In the genomic region with DNA sequence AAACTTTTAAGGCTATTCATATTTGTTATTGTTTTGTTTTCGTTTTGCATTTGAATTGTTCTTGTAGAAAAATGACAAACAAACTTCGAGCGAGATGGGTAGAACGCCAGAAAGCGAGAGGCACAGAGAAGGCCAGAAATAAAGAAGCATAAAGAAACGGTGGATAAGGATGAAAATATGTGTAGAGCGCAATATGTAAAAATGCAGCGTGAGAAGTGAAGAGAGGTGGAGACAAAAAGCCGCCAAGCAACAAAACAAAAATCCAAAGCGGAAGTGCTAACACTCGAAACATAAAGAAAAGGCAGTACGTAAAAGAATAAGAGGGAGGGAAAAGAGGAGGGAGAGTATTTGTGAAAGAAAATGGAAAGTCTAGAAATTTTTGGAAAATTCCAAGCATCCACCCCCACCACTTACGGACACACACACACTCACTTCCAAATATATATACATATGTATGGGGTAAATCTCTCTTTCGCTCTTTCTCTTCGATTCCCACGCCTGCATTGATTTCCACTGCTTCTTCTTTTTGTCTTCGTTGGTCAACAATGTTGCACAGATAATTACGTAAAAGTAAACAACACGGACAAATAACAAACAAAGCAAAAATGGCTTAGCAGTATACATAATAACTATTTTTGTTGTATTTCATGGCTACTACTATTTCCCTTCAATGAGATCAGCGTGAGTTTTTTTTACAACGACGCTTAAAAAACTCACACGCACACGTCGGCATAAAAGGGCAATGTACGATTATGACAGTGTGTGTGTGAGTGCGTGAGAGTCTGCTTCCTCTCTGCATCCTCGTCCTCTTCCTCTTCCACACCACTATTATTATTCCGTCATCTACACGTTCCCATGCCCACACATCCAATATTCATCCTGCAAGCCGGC, we compare ENCODE assay signal across 1 fruit fly cellular context.
A peak's percentile ranks its signal among the peaks of the same experiment; 100 is the strongest.
TF ChIP-seq lines count a peak whose summit lies in the region.

No protein-coding gene starts in this region.

TF ChIP-seq in whole organism, embryonic, 481 proteins besides CTCF, POLR2A, EP300 and RAD21 (continued from another document):
- TF ChIP-seq CG10654 (GFP tag; optimal IDR thresholded peaks at IDR 0.05; lab: Kevin White, UChicago) (no peak), CG2199 (GFP tag; IDR thresholded peaks at IDR 0.05; lab: Robert Waterston, UW) (no peak; the same call in 2 of the 3 replicates), Gsc (GFP tag; IDR thresholded peaks at IDR 0.05; lab: Robert Waterston, UW) (no peak), otp (GFP tag; IDR thresholded peaks at IDR 0.05; lab: Robert Waterston, UW) (peak; percentile 65; the same call in 1 of the 3 replicates), CG1529 (GFP tag; optimal IDR thresholded peaks at IDR 0.05; lab: Kevin White, UChicago) (peak; percentile 33), slou (GFP tag; optimal IDR thresholded peaks at IDR 0.05; lab: Kevin White, UChicago) (no peak), CG4617 (GFP tag; optimal IDR thresholded peaks at IDR 0.05; lab: Kevin White, UChicago; ENCODE audit: borderline replicate concordance) (no peak), sna (GFP tag; IDR thresholded peaks at IDR 0.05; lab: Robert Waterston, UW; ENCODE audit: partially characterized antibody) (no peak), Optix (GFP tag; IDR thresholded peaks at IDR 0.05; lab: Robert Waterston, UW) (no peak), CG8765 (GFP tag; IDR thresholded peaks at IDR 0.05; lab: Robert Waterston, UW) (no peak), dpn (GFP tag; optimal IDR thresholded peaks at IDR 0.05; lab: Kevin White, UChicago) (peak in 1 of 2 experiments; percentile 36), psq (GFP tag; optimal IDR thresholded peaks at IDR 0.05; lab: Kevin White, UChicago) (peak; percentile 94), Sry-β (GFP tag; optimal IDR thresholded peaks at IDR 0.05; lab: Kevin White, UChicago) (no peak), fru (optimal IDR thresholded peaks at IDR 0.05; lab: Kevin White, UChicago) (no peak), TFAM (GFP tag; optimal IDR thresholded peaks at IDR 0.05; lab: Kevin White, UChicago) (no peak), Hr51 (GFP tag; optimal IDR thresholded peaks at IDR 0.05; lab: Kevin White, UChicago) (no peak), CG8089 (GFP tag; optimal IDR thresholded peaks at IDR 0.05; lab: Kevin White, UChicago) (peak; percentile 15), PHDP (tag; optimal IDR thresholded peaks at IDR 0.05; lab: Kevin White, UChicago) (no peak), crol (GFP tag; IDR thresholded peaks at IDR 0.05; lab: Robert Waterston, UW) (peak; percentile 27; the same call in 1 of the 2 replicates), gcm (GFP tag; optimal IDR thresholded peaks at IDR 0.05; lab: Kevin White, UChicago) (no peak), sqz (GFP tag; optimal IDR thresholded peaks at IDR 0.05; lab: Kevin White, UChicago) (peak; percentile 82), CG9876 (GFP tag; optimal IDR thresholded peaks at IDR 0.05; lab: Kevin White, UChicago) (no peak), kah (GFP tag; optimal IDR thresholded peaks at IDR 0.05; lab: Kevin White, UChicago) (no peak), crp (GFP tag; optimal IDR thresholded peaks at IDR 0.05; lab: Kevin White, UChicago) (no peak), sc (optimal IDR thresholded peaks at IDR 0.05; lab: Kevin White, UChicago) (no peak), sc (GFP tag; optimal IDR thresholded peaks at IDR 0.05; lab: Kevin White, UChicago) (peak; percentile 39), CG10366 (GFP tag; IDR thresholded peaks at IDR 0.05; lab: Robert Waterston, UW) (no peak), her (GFP tag; optimal IDR thresholded peaks at IDR 0.05; lab: Kevin White, UChicago) (peak; percentile 14), Camta (GFP tag; optimal IDR thresholded peaks at IDR 0.05; lab: Kevin White, UChicago) (peak; percentile 19), Antp (GFP tag; optimal IDR thresholded peaks at IDR 0.05; lab: Kevin White, UChicago) (no peak), CG3281 (GFP tag; optimal IDR thresholded peaks at IDR 0.05; lab: Kevin White, UChicago) (no peak), CG6654 (GFP tag; optimal IDR thresholded peaks at IDR 0.05; lab: Kevin White, UChicago) (no peak), ttk (GFP tag; IDR thresholded peaks at IDR 0.05; lab: Robert Waterston, UW) (no peak), CG13775 (GFP tag; optimal IDR thresholded peaks at IDR 0.05; lab: Kevin White, UChicago) (peak; percentile 38), Elba2 (GFP tag; optimal IDR thresholded peaks at IDR 0.05; lab: Kevin White, UChicago) (no peak), CG3995 (GFP tag; optimal IDR thresholded peaks at IDR 0.05; lab: Kevin White, UChicago) (no peak), Dip2 (GFP tag; IDR thresholded peaks at IDR 0.05; lab: Robert Waterston, UW) (no peak), unpg (GFP tag; optimal IDR thresholded peaks at IDR 0.05; lab: Kevin White, UChicago) (no peak), sim (GFP tag; IDR thresholded peaks at IDR 0.05; lab: Robert Waterston, UW) (no peak), gsb-n (tag; optimal IDR thresholded peaks at IDR 0.05; lab: Kevin White, UChicago) (peak; percentile 68), BEAF-32 (GFP tag; optimal IDR thresholded peaks at IDR 0.05; lab: Kevin White, UChicago) (no peak), luna (GFP tag; optimal IDR thresholded peaks at IDR 0.05; lab: Kevin White, UChicago) (no peak), CG16863 (GFP tag; optimal IDR thresholded peaks at IDR 0.05; lab: Kevin White, UChicago) (peak; percentile 30), bab2 (GFP tag; optimal IDR thresholded peaks at IDR 0.05; lab: Kevin White, UChicago) (peak; percentile 56), cg (GFP tag; optimal IDR thresholded peaks at IDR 0.05; lab: Kevin White, UChicago) (peak; percentile 86), CG2678 (tag; optimal IDR thresholded peaks at IDR 0.05; lab: Kevin White, UChicago) (no peak), tx (GFP tag; optimal IDR thresholded peaks at IDR 0.05; lab: Kevin White, UChicago) (no peak), ftz-f1 (GFP tag; optimal IDR thresholded peaks at IDR 0.05; lab: Kevin White, UChicago) (no peak), zen2 (GFP tag; IDR thresholded peaks at IDR 0.05; lab: Robert Waterston, UW; ENCODE audit: partially characterized antibody) (no peak), Hmr (GFP tag; optimal IDR thresholded peaks at IDR 0.05; lab: Kevin White, UChicago) (no peak), CG14710 (tag; optimal IDR thresholded peaks at IDR 0.05; lab: Kevin White, UChicago) (peak; percentile 41), lab (GFP tag; optimal IDR thresholded peaks at IDR 0.05; lab: Kevin White, UChicago) (no peak), jigr1 (GFP tag; IDR thresholded peaks at IDR 0.05; lab: Robert Waterston, UW) (no peak), Lhr (GFP tag; optimal IDR thresholded peaks at IDR 0.05; lab: Kevin White, UChicago) (no peak), ewg (GFP tag; optimal IDR thresholded peaks at IDR 0.05; lab: Kevin White, UChicago) (no peak), Xbp1 (GFP tag; optimal IDR thresholded peaks at IDR 0.05; lab: Kevin White, UChicago) (no peak), CG12942 (GFP tag; optimal IDR thresholded peaks at IDR 0.05; lab: Kevin White, UChicago) (peak; percentile 14), CG15269 (tag; optimal IDR thresholded peaks at IDR 0.05; lab: Kevin White, UChicago) (no peak), D (optimal IDR thresholded peaks at IDR 0.05; lab: Kevin White, UChicago) (no peak), D (GFP tag; optimal IDR thresholded peaks at IDR 0.05; lab: Kevin White, UChicago) (peak; percentile 27), ac (GFP tag; optimal IDR thresholded peaks at IDR 0.05; lab: Kevin White, UChicago) (peak; percentile 79), Gug (GFP tag; IDR thresholded peaks at IDR 0.05; lab: Robert Waterston, UW) (no peak), CG8359 (GFP tag; optimal IDR thresholded peaks at IDR 0.05; lab: Kevin White, UChicago; ENCODE audit: borderline replicate concordance) (no peak), gt (GFP tag; IDR thresholded peaks at IDR 0.05; lab: Robert Waterston, UW) (no peak), da (GFP tag; optimal IDR thresholded peaks at IDR 0.05; lab: Kevin White, UChicago) (no peak), abd-A (tag; optimal IDR thresholded peaks at IDR 0.05; lab: Kevin White, UChicago) (no peak), Tbp (GFP tag; optimal IDR thresholded peaks at IDR 0.05; lab: Kevin White, UChicago) (no peak), CG5245 (GFP tag; optimal IDR thresholded peaks at IDR 0.05; lab: Kevin White, UChicago) (no peak), CG5180 (GFP tag; optimal IDR thresholded peaks at IDR 0.05; lab: Kevin White, UChicago) (no peak), Trl (optimal IDR thresholded peaks at IDR 0.05; lab: Kevin White, UChicago) (peak; percentile 44 to 59), Trl (GFP tag; optimal IDR thresholded peaks at IDR 0.05; lab: Kevin White, UChicago) (peak; percentile 18), CG1233 (GFP tag; optimal IDR thresholded peaks at IDR 0.05; lab: Kevin White, UChicago) (no peak), D19A (tag; optimal IDR thresholded peaks at IDR 0.05; lab: Kevin White, UChicago) (no peak), Scr (GFP tag; IDR thresholded peaks at IDR 0.05; lab: Robert Waterston, UW; ENCODE audit: partially characterized antibody) (no peak), zfh2 (GFP tag; optimal IDR thresholded peaks at IDR 0.05; lab: Kevin White, UChicago) (no peak), CG32767 (GFP tag; IDR thresholded peaks at IDR 0.05; lab: Robert Waterston, UW) (no peak), CG11456 (GFP tag; IDR thresholded peaks at IDR 0.05; lab: Robert Waterston, UW) (no peak), sisA (GFP tag; IDR thresholded peaks at IDR 0.05; lab: Robert Waterston, UW) (no peak), zfh1 (GFP tag; IDR thresholded peaks at IDR 0.05; lab: Robert Waterston, UW) (no peak), CG4707 (GFP tag; optimal IDR thresholded peaks at IDR 0.05; lab: Kevin White, UChicago) (peak; percentile 28), Hr39 (optimal IDR thresholded peaks at IDR 0.05; lab: Kevin White, UChicago) (no peak), Hsf (GFP tag; optimal IDR thresholded peaks at IDR 0.05; lab: Kevin White, UChicago) (no peak), CG7745 (tag; optimal IDR thresholded peaks at IDR 0.05; lab: Kevin White, UChicago) (peak; percentile 71), fd96Cb (tag; optimal IDR thresholded peaks at IDR 0.05; lab: Kevin White, UChicago) (no peak), pros (GFP tag; optimal IDR thresholded peaks at IDR 0.05; lab: Kevin White, UChicago) (peak; percentile 72), maf-S (GFP tag; optimal IDR thresholded peaks at IDR 0.05; lab: Kevin White, UChicago) (no peak), zen (tag; optimal IDR thresholded peaks at IDR 0.05; lab: Kevin White, UChicago) (peak; percentile 64), CG12659 (GFP tag; optimal IDR thresholded peaks at IDR 0.05; lab: Kevin White, UChicago) (no peak), fd64A (GFP tag; optimal IDR thresholded peaks at IDR 0.05; lab: Kevin White, UChicago) (peak; percentile 65), az2 (GFP tag; optimal IDR thresholded peaks at IDR 0.05; lab: Kevin White, UChicago) (no peak), usp (GFP tag; optimal IDR thresholded peaks at IDR 0.05; lab: Kevin White, UChicago) (no peak), CG6254 (GFP tag; optimal IDR thresholded peaks at IDR 0.05; lab: Kevin White, UChicago) (peak; percentile 4), NfI (GFP tag; optimal IDR thresholded peaks at IDR 0.05; lab: Kevin White, UChicago) (no peak), bowl (GFP tag; IDR thresholded peaks at IDR 0.05; lab: Robert Waterston, UW) (no peak), phol (tag; optimal IDR thresholded peaks at IDR 0.05; lab: Kevin White, UChicago) (no peak), CrebB (tag; optimal IDR thresholded peaks at IDR 0.05; lab: Kevin White, UChicago) (no peak), Bdp1 (GFP tag; optimal IDR thresholded peaks at IDR 0.05; lab: Kevin White, UChicago) (peak; percentile 18), CG1792 (GFP tag; optimal IDR thresholded peaks at IDR 0.05; lab: Kevin White, UChicago) (no peak), B-H1 (GFP tag; IDR thresholded peaks at IDR 0.05; lab: Robert Waterston, UW) (no peak), tap (tag; optimal IDR thresholded peaks at IDR 0.05; lab: Kevin White, UChicago) (no peak), Ravus (GFP tag; IDR thresholded peaks at IDR 0.05; lab: Robert Waterston, UW) (no peak), scrt (GFP tag; optimal IDR thresholded peaks at IDR 0.05; lab: Kevin White, UChicago) (no peak), h (optimal IDR thresholded peaks at IDR 0.05; lab: Kevin White, UChicago) (no peak), Deaf1 (tag; optimal IDR thresholded peaks at IDR 0.05; lab: Kevin White, UChicago) (no peak), Xrp1 (GFP tag; IDR thresholded peaks at IDR 0.05; lab: Robert Waterston, UW) (peak; percentile 65), CG9727 (GFP tag; optimal IDR thresholded peaks at IDR 0.05; lab: Kevin White, UChicago) (peak; percentile 77), CG6765 (GFP tag; optimal IDR thresholded peaks at IDR 0.05; lab: Kevin White, UChicago) (no peak), CG8290 (GFP tag; optimal IDR thresholded peaks at IDR 0.05; lab: Kevin White, UChicago) (no peak), CG8290 (tag; optimal IDR thresholded peaks at IDR 0.05; lab: Kevin White, UChicago) (peak in 1 of 2 experiments; percentile 43), CG3065 (GFP tag; optimal IDR thresholded peaks at IDR 0.05; lab: Kevin White, UChicago) (no peak), wor (GFP tag; IDR thresholded peaks at IDR 0.05; lab: Robert Waterston, UW) (no peak), gfzf (GFP tag; optimal IDR thresholded peaks at IDR 0.05; lab: Kevin White, UChicago) (no peak), stwl (tag; optimal IDR thresholded peaks at IDR 0.05; lab: Kevin White, UChicago) (no peak), CG15479 (GFP tag; optimal IDR thresholded peaks at IDR 0.05; lab: Kevin White, UChicago) (peak; percentile 86), Vsx1 (GFP tag; optimal IDR thresholded peaks at IDR 0.05; lab: Kevin White, UChicago) (no peak), pfk (GFP tag; optimal IDR thresholded peaks at IDR 0.05; lab: Kevin White, UChicago) (no peak), odd (GFP tag; optimal IDR thresholded peaks at IDR 0.05; lab: Kevin White, UChicago) (no peak)
TF ChIP-seq in whole organism, embryonic: peak in this region for 106.
